Fruit fly (Drosophila melanogaster) whole organism, embryonic: ENCODE measurements around the gene CG13074.

Source experiments
- CG10431 ChIP-seq: fragments of 200-800 bp; sonication (Bioruptor generic); optimal IDR thresholded peaks from 3 replicates; lab custom pipeline; 2018; ENCODE audit warnings: missing biosample characterization, mild to moderate bottlenecking, missing genetic modification characterization
- CG11504 ChIP-seq: fragments of 200-800 bp; sonication (Bioruptor generic); optimal IDR thresholded peaks from 3 replicates; lab custom pipeline; 2019; ENCODE audit warnings: missing biosample characterization, mild to moderate bottlenecking, missing genetic modification characterization, moderate library complexity
- CG11696 ChIP-seq: fragments of 200-800 bp; sonication (Bioruptor generic); IDR thresholded peaks from 2 replicates; pipeline ENCODE4 v1.3.6; 2022; ENCODE audit warnings: missing biosample characterization, missing genetic modification characterization
- CG12071 ChIP-seq: fragments of 200-800 bp; sonication (Bioruptor generic); optimal IDR thresholded peaks from 3 replicates; lab custom pipeline; 2018; ENCODE audit warnings: missing biosample characterization, mild to moderate bottlenecking, missing genetic modification characterization
- CG12236 ChIP-seq: fragments of 200-800 bp; sonication (Bioruptor generic); optimal IDR thresholded peaks from 2 replicates; lab custom pipeline; 2016; ENCODE audit warnings: missing biosample characterization, missing genetic modification characterization
- CG13287 ChIP-seq: fragments of 200-800 bp; sonication (Bioruptor generic); IDR thresholded peaks from 2 replicates; pipeline ENCODE4 v1.3.6; 2022; ENCODE audit warnings: missing biosample characterization, missing genetic modification characterization; ENCODE audit not compliant: partially characterized antibody
- CG14050 ChIP-seq: fragments of 200-800 bp; sonication (Bioruptor generic); IDR thresholded peaks from 3 replicates; pipeline ENCODE4 v1.3.6; 2022; ENCODE audit warnings: missing biosample characterization, missing genetic modification characterization
- CG15269 ChIP-seq: fragments of 200-800 bp; sonication (Bioruptor generic); optimal IDR thresholded peaks from 2 replicates; lab custom pipeline; 2018; ENCODE audit warnings: missing biosample characterization, mild to moderate bottlenecking, missing genetic modification characterization, moderate library complexity
- CG15514 ChIP-seq: fragments of 200-800 bp; sonication (Bioruptor generic); optimal IDR thresholded peaks from 3 replicates; lab custom pipeline; 2017; ENCODE audit warnings: missing biosample characterization, missing genetic modification characterization, mild to moderate bottlenecking, moderate library complexity, missing genetic modification reagents
- CG18011 ChIP-seq: fragments of 200-800 bp; sonication (Bioruptor generic); optimal IDR thresholded peaks from 2 replicates; lab custom pipeline; 2017; ENCODE audit warnings: missing biosample characterization, missing genetic modification characterization, mild to moderate bottlenecking, moderate library complexity, missing genotype
- CG18262 ChIP-seq: fragments of 200-800 bp; optimal IDR thresholded peaks from 3 replicates; lab custom pipeline; 2019; ENCODE audit warnings: missing biosample characterization, mild to moderate bottlenecking, missing genetic modification characterization, moderate library complexity
- CG1832 ChIP-seq: fragments of 200-800 bp; sonication (Bioruptor generic); optimal IDR thresholded peaks from 2 replicates; lab custom pipeline; 2017; ENCODE audit warnings: missing biosample characterization, mild to moderate bottlenecking, missing genetic modification characterization, inconsistent platforms
- CG2116 ChIP-seq: fragments of 200-800 bp; sonication (Bioruptor generic); optimal IDR thresholded peaks from 3 replicates; lab custom pipeline; 2018; ENCODE audit warnings: missing biosample characterization, mild to moderate bottlenecking, missing genetic modification characterization
- CG3065 ChIP-seq: fragments of 200-800 bp; sonication (Bioruptor generic); optimal IDR thresholded peaks from 2 replicates; lab custom pipeline; 2016; ENCODE audit warnings: missing biosample characterization, missing genetic modification characterization
- CG33557 ChIP-seq: fragments of 200-800 bp; sonication (Bioruptor generic); optimal IDR thresholded peaks from 2 replicates; lab custom pipeline; 2019; ENCODE audit warnings: missing biosample characterization, mild to moderate bottlenecking, missing genetic modification characterization, moderate library complexity
- CG4424 ChIP-seq: fragments of 200-800 bp; sonication (Bioruptor generic); optimal IDR thresholded peaks from 3 replicates; lab custom pipeline; 2016; ENCODE audit warnings: missing biosample characterization, missing genetic modification characterization
- CG4854 ChIP-seq: fragments of 200-800 bp; sonication (Bioruptor generic); optimal IDR thresholded peaks from 2 replicates; lab custom pipeline; 2016; ENCODE audit warnings: missing biosample characterization, missing genetic modification characterization, inconsistent platforms
- CG7839 ChIP-seq: fragments of 200-800 bp; sonication (Bioruptor generic); optimal IDR thresholded peaks from 3 replicates; lab custom pipeline; 2018; ENCODE audit warnings: missing biosample characterization, mild to moderate bottlenecking, missing genetic modification characterization, moderate library complexity
- CG9609 ChIP-seq: fragments of 200-800 bp; sonication (Bioruptor generic); optimal IDR thresholded peaks from 3 replicates; lab custom pipeline; 2016; ENCODE audit warnings: missing biosample characterization, missing genetic modification characterization
- Dek ChIP-seq: fragments of 200-800 bp; sonication (Bioruptor generic); optimal IDR thresholded peaks from 3 replicates; lab custom pipeline; 2019; ENCODE audit warnings: missing biosample characterization, mild to moderate bottlenecking, missing genetic modification characterization, moderate library complexity
- Dll ChIP-seq: fragments of 200-800 bp; sonication (Bioruptor generic); IDR thresholded peaks from 4 replicates; pipeline ENCODE4 v1.3.6; 2022; ENCODE audit warnings: missing biosample characterization, missing genetic modification characterization; ENCODE audit not compliant: partially characterized antibody
- Drgx ChIP-seq: fragments of 200-800 bp; sonication (Bioruptor generic); IDR thresholded peaks from 2 replicates; pipeline ENCODE4 v1.3.6; 2022; ENCODE audit warnings: missing biosample characterization, missing genetic modification characterization
- HLHmδ ChIP-seq: fragments of 200-800 bp; sonication (Bioruptor generic); optimal IDR thresholded peaks from 2 replicates; lab custom pipeline; 2018; ENCODE audit warnings: missing biosample characterization, mild to moderate bottlenecking, missing genetic modification characterization, moderate library complexity
- Jarid2 ChIP-seq: fragments of 200-800 bp; sonication (Bioruptor generic); optimal IDR thresholded peaks from 3 replicates; lab custom pipeline; 2017; ENCODE audit warnings: mild to moderate bottlenecking, missing biosample characterization, missing genetic modification reagents, missing genetic modification characterization
- MESR4 ChIP-seq: fragments of 200-800 bp; sonication (Bioruptor generic); optimal IDR thresholded peaks from 2 replicates; lab custom pipeline; 2018; ENCODE audit warnings: missing biosample characterization, mild to moderate bottlenecking, missing genetic modification characterization, moderate library complexity
- Mrtf ChIP-seq: fragments of 200-800 bp; sonication (Bioruptor generic); IDR thresholded peaks from 3 replicates; pipeline ENCODE4 v1.3.6; 2022; ENCODE audit warnings: missing biosample characterization, missing genetic modification characterization
- Nf-YC ChIP-seq: fragments of 200-800 bp; optimal IDR thresholded peaks from 3 replicates; lab custom pipeline; 2019; ENCODE audit warnings: missing biosample characterization, mild to moderate bottlenecking, missing genetic modification characterization, moderate library complexity
- Scr ChIP-seq: fragments of 200-800 bp; sonication (Bioruptor generic); IDR thresholded peaks from 2 replicates; pipeline ENCODE4 v1.3.6; 2022; ENCODE audit warnings: missing biosample characterization, missing genetic modification characterization; ENCODE audit not compliant: partially characterized antibody
- TFAM ChIP-seq: fragments of 200-800 bp; sonication (Bioruptor generic); optimal IDR thresholded peaks from 2 replicates; lab custom pipeline; 2017; ENCODE audit warnings: missing biosample characterization, missing genetic modification characterization, inconsistent platforms
- Trl ChIP-seq, 3 experiments: fragments of >200 bp in 2 of 3; fragments of 200-800 bp in 1 of 3; sonication (Bioruptor generic) in 1 of 3; optimal IDR thresholded peaks; 2 replicates in 1 of 3; 3 replicates in 2 of 3; lab custom pipeline; 2016 to 2017; ENCODE audit warnings: missing biosample characterization in 1 of 3, missing genetic modification characterization in 1 of 3
- ap ChIP-seq: fragments of 200-800 bp; sonication (Bioruptor generic); IDR thresholded peaks from 2 replicates; pipeline ENCODE4 v1.3.6; 2022; ENCODE audit warnings: missing biosample characterization, missing genetic modification characterization
- ara ChIP-seq: fragments of 200-800 bp; sonication (Bioruptor generic); IDR thresholded peaks from 2 replicates; pipeline ENCODE4 v1.3.6; 2022; ENCODE audit warnings: missing biosample characterization, missing genetic modification characterization
- dm ChIP-seq: fragments of 200-800 bp; sonication (Bioruptor generic); optimal IDR thresholded peaks from 3 replicates; lab custom pipeline; 2016; ENCODE audit warnings: missing biosample characterization, missing genetic modification characterization
- gce ChIP-seq: fragments of 200-800 bp; sonication (Bioruptor generic); IDR thresholded peaks from 3 replicates; pipeline ENCODE4 v1.3.6; 2022; ENCODE audit warnings: missing biosample characterization, missing genetic modification characterization
- gro ChIP-seq: fragments of 200-800 bp; sonication (Bioruptor generic); optimal IDR thresholded peaks from 2 replicates; lab custom pipeline; 2016; ENCODE audit warnings: missing biosample characterization, missing genetic modification characterization
- hb ChIP-seq: fragments of 200-800 bp; sonication (Bioruptor generic); IDR thresholded peaks from 3 replicates; pipeline ENCODE4 v1.3.6; 2022; ENCODE audit warnings: missing biosample characterization, missing genetic modification characterization; ENCODE audit not compliant: partially characterized antibody
- klu ChIP-seq: fragments of 200-800 bp; sonication (Bioruptor generic); IDR thresholded peaks from 2 replicates; pipeline ENCODE4 v1.3.6; 2022; ENCODE audit warnings: missing biosample characterization, missing genetic modification characterization
- nerfin-2 ChIP-seq: fragments of 200-800 bp; sonication (Bioruptor generic); IDR thresholded peaks from 2 replicates; pipeline ENCODE4 v1.3.6; 2022; ENCODE audit warnings: missing biosample characterization, missing genetic modification characterization; ENCODE audit not compliant: partially characterized antibody
- phol ChIP-seq: fragments of 200-800 bp; sonication (Bioruptor generic); optimal IDR thresholded peaks from 3 replicates; lab custom pipeline; 2018; ENCODE audit warnings: missing biosample characterization, mild to moderate bottlenecking, missing genetic modification characterization, moderate library complexity
- pita ChIP-seq: fragments of 200-800 bp; sonication (Bioruptor generic); optimal IDR thresholded peaks from 2 replicates; lab custom pipeline; 2017; ENCODE audit warnings: missing biosample characterization, mild to moderate bottlenecking, missing genetic modification characterization
- rib ChIP-seq: fragments of 200-800 bp; sonication (Bioruptor generic); IDR thresholded peaks from 2 replicates; pipeline ENCODE4 v1.3.6; 2022; ENCODE audit warnings: missing biosample characterization, missing genetic modification characterization
- ro ChIP-seq: fragments of 200-800 bp; sonication (Bioruptor generic); IDR thresholded peaks from 2 replicates; pipeline ENCODE4 v1.3.6; 2022; ENCODE audit warnings: missing biosample characterization, missing genetic modification characterization
- sens ChIP-seq: fragments of 200-800 bp; sonication (Bioruptor generic); peaks from one replicate; lab custom pipeline; 2016; ENCODE audit warnings: missing biosample characterization, missing genetic modification characterization
- stc ChIP-seq: fragments of 200-800 bp; sonication (Bioruptor generic); IDR thresholded peaks from 2 replicates; pipeline ENCODE4 v1.3.6; 2022; ENCODE audit warnings: missing biosample characterization, missing genetic modification characterization
- stwl ChIP-seq: fragments of 200-800 bp; sonication (Bioruptor generic); optimal IDR thresholded peaks from 3 replicates; lab custom pipeline; 2018; ENCODE audit warnings: missing biosample characterization, mild to moderate bottlenecking, missing genetic modification characterization, moderate library complexity
- toy ChIP-seq: fragments of 200-800 bp; sonication (Bioruptor generic); IDR thresholded peaks from 2 replicates; pipeline ENCODE4 v1.3.6; 2022; ENCODE audit warnings: missing biosample characterization, missing genetic modification characterization
- trh ChIP-seq: fragments of 200-800 bp; sonication (Bioruptor generic); optimal IDR thresholded peaks from 2 replicates; lab custom pipeline; 2016; ENCODE audit warnings: missing biosample characterization, missing genetic modification characterization
- wdn ChIP-seq: fragments of 200-800 bp; sonication (Bioruptor generic); IDR thresholded peaks from 2 replicates; pipeline ENCODE4 v1.3.6; 2022; ENCODE audit warnings: missing biosample characterization, missing genetic modification characterization
- zf30C ChIP-seq: fragments of 200-800 bp; sonication (Bioruptor generic); optimal IDR thresholded peaks from 3 replicates; lab custom pipeline; 2018; ENCODE audit warnings: missing biosample characterization, mild to moderate bottlenecking, missing genetic modification characterization

The CG13074 gene

DNA sequence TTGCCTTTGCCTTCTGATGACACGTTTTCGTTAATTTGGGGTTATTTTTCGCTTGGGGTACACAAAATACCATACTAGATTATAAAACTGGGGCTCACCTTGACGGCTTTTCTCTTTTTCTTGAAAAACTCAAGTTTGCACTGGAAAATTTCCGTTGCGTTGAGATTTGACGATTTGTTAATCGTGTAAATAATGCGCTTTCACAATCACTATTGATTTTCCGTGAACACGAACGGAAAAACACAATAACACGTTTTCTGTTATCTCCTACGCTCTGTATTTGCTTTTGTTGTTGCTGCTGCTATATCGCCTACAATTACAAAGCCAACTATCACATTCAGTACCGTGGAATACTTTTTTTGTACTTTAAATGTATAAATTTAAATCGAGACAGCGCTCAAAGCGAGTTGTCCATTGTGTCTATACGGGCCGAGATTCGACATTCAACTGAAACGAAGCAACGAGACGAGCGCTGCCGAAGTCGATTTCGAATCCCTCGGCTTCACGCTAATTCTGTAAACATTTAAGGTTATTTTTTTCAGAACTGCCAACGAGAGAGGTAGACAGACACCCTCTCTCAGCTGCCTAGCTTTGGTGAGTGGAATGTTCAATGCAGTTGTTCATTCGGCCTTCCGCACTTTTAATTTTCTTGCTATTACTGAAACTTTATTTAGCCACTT is 50.8 kb downstream of the CG13074 start (continued):
- TF ChIP-seq CG15269 (tag; lab: Kevin White, UChicago) (peak; percentile 7), CG33557 (GFP tag; lab: Kevin White, UChicago) (no peak), CG14050 (GFP tag; lab: Robert Waterston, UW) (no peak), phol (no peak), CG12071 (GFP tag; lab: Kevin White, UChicago) (peak; percentile 14), Jarid2 (GFP tag; lab: Kevin White, UChicago) (peak; percentile 89), CG11696 (GFP tag; lab: Robert Waterston, UW) (no peak), gro (GFP tag; lab: Kevin White, UChicago) (peak; percentile 46), nerfin-2 (no peak), CG18011 (no peak), stwl (tag; lab: Kevin White, UChicago) (no peak), ap (GFP tag; lab: Robert Waterston, UW) (no peak), CG12236 (GFP tag; lab: Kevin White, UChicago) (no peak), hb (GFP tag; lab: Robert Waterston, UW) (no peak), CG4424 (GFP tag; lab: Kevin White, UChicago) (no peak), TFAM (GFP tag; lab: Kevin White, UChicago) (no peak), CG15514 (no peak), Mrtf (GFP tag; lab: Robert Waterston, UW) (no peak), stc (no peak), CG18262 (tag; lab: Kevin White, UChicago) (no peak), ro (GFP tag; lab: Robert Waterston, UW) (no peak), Drgx (GFP tag; lab: Robert Waterston, UW) (peak; percentile 62), sens (GFP tag; lab: Kevin White, UChicago) (peak; percentile 89), CG3065 (GFP tag; lab: Kevin White, UChicago) (no peak), ara (GFP tag; lab: Robert Waterston, UW) (no peak), Dll (GFP tag; lab: Robert Waterston, UW) (0 out of 4 replicates have a peak, but pooled peaks have one; percentile 20), CG2116 (GFP tag; lab: Kevin White, UChicago) (no peak), CG11504 (tag; lab: Kevin White, UChicago) (peak; percentile 7), CG13287 (GFP tag; lab: Robert Waterston, UW) (peak; percentile 10; the same call in 1 of the 2 replicates), rib (GFP tag; lab: Robert Waterston, UW) (peak; percentile 66), gce (GFP tag; lab: Robert Waterston, UW) (peak; percentile 66; the same call in 1 of the 3 replicates), klu (GFP tag; lab: Robert Waterston, UW) (no peak), CG9609 (GFP tag; lab: Kevin White, UChicago) (no peak), CG4854 (no peak), Scr (GFP tag; lab: Robert Waterston, UW) (no peak), MESR4 (GFP tag; lab: Kevin White, UChicago) (peak; percentile 57), zf30C (GFP tag; lab: Kevin White, UChicago) (peak; percentile 6), dm (no peak), trh (no peak), CG7839 (tag; lab: Kevin White, UChicago) (no peak), wdn (GFP tag; lab: Robert Waterston, UW) (no peak), Trl (optimal IDR thresholded peaks at IDR 0.05; lab: Kevin White, UChicago) (peak in 1 of 2 experiments; percentile 66), Trl (GFP tag; optimal IDR thresholded peaks at IDR 0.05; lab: Kevin White, UChicago) (no peak), HLHmδ (GFP tag; lab: Kevin White, UChicago) (peak; percentile 2), Nf-YC (tag; lab: Kevin White, UChicago) (peak; percentile 4), CG10431 (GFP tag; lab: Kevin White, UChicago) (peak; percentile 47), toy (GFP tag; lab: Robert Waterston, UW) (no peak), CG1832 (no peak), Dek (tag; lab: Kevin White, UChicago) (peak; percentile 14), pita (GFP tag; lab: Kevin White, UChicago) (no peak)
